Worm (Caenorhabditis elegans): ENCODE measurements around the gene T07E3.2.

DNA sequence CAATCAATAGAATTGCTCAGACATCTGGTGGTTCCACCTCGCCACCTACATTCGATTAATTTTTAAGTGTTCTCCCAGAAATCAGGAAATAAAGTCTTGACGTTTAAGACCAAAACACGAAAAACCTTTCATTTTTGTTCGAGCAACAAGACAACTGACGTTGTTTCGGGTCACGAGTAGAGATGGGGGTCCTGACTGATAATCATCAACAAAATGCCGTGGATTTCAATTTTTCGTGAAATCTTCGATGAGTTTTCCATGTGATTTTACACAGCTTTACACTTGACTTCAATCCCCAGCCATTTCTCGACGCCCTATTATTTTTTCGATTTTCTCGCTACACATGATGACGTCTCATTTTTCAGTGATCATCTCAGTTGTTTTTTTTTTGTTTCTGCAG is 35.4 kb upstream of the T07E3.2 start:
- no peak for TF ChIP-seq pha-4 (GFP tag; IDR thresholded peaks at IDR 0.05)
- no peak for TF ChIP-seq pha-4 (tag; optimal IDR thresholded peaks at IDR 0.05)
- no peak for TF ChIP-seq lin-38 (GFP tag; IDR thresholded peaks at IDR 0.05)
- no peak for TF ChIP-seq lin-39 (tag; optimal IDR thresholded peaks at IDR 0.05)
- no peak for TF ChIP-seq nhr-111 (GFP tag; optimal IDR thresholded peaks at IDR 0.05)
- TF ChIP-seq mep-1 (tag; optimal IDR thresholded peaks at IDR 0.05), result no peak
- TF ChIP-seq ceh-82 (tag; optimal IDR thresholded peaks at IDR 0.05), result no peak

All from whole organism, L4 larva.